Fruit fly (Drosophila melanogaster): ENCODE measurements around the gene Myo61F.
A peak's percentile ranks its signal among the peaks of the same experiment; 100 is the strongest.

Myo61F gene

DNA sequence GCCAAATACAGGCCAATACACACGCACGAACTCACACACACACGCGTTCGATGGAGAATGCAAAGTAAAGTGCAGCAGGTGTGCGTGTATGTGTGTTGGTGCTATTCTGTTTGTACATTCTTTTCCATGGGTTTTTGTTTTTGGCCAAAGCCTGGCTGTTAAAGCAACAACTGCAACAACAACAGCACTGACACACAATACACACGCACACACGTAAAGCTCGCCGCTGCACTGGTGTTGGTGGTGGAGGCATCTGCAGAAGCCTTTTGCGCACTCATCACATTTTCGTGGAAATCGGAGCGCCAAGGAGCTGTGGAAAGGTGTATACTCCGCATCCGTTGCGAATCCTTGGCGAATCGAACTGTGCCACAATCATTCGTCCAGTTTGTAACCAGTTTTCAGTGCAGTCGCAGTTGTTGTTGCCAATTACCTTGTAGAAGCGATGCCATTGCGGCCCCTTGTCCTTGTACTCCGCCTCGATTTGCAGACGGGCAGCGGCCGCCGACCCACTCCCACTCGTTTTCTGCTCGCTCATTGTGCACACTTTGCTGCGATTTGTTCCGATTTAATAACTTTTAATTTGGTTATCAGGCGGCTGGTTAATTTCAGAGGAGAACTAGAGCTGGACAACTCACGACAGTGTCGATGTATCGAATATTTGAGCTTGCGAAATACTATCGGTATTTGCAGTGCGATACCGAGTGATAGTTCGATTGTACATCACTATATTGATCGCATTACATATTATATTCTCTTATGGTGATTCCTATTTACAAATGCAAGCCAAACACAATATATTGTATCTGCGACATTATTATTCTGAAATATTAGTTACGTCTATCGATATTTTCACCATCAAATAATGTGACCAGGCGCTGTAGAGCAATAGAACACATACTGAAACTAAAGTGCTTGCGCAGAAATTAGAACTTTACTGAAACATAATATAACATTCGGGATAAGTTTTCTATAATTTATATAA lies 32.0 kb downstream of the Myo61F start:
- TF ChIP-seq psq (optimal IDR thresholded peaks at IDR 0.05): peak; percentile 85
- no peak for TF ChIP-seq h (optimal IDR thresholded peaks at IDR 0.05)
- TF ChIP-seq Myc (optimal IDR thresholded peaks at IDR 0.05): no peak
- no peak for TF ChIP-seq Sin3A (optimal IDR thresholded peaks at IDR 0.05)
- TF ChIP-seq insv (optimal IDR thresholded peaks at IDR 0.05): no peak

DNA sequence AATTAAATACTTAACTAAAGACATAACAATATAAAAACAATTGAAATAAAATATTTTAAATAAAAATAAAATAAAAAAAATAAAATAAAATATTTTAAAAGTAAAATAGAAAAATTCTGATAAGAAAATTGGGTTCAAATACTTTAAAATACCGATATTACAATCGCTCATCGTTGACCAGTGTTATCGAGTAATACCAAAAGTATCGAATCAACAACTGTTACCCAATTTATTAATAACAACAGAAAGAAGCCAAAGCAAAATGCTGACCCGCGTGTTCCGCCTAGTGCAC lies 32.6 kb downstream of the Myo61F start, which contains the start of gene CG9166:
TSS of gene CG9166 (plus strand) at position 193 of the 292 bp plus-strand sequence.
- no peak for TF ChIP-seq Myc (optimal IDR thresholded peaks at IDR 0.05)
- peak; percentile 31 for TF ChIP-seq psq (optimal IDR thresholded peaks at IDR 0.05)
- no peak for TF ChIP-seq Sin3A (optimal IDR thresholded peaks at IDR 0.05)

DNA sequence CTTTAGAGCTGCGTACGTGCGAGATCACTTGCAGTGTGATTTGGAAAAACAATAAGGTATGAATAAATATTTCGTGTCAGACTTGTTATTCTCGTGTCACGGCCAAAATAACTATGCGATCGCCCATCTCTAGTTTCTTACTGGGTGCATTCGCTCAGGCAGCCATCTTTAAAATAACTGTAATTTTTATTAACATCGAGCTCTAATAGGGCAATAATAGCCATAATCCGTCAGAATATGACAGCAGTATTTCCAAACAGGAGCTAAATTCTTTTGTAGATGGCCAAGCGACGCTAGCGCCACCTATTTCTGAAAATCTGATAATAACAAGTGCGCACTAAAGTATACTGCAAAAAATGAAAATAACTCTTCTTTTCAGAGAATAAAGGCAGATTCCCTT lies 33.8 kb downstream of the Myo61F start:
- TF ChIP-seq insv (optimal IDR thresholded peaks at IDR 0.05): no peak
- no peak for TF ChIP-seq h (optimal IDR thresholded peaks at IDR 0.05)
- TF ChIP-seq psq (optimal IDR thresholded peaks at IDR 0.05): no peak
- no peak for TF ChIP-seq Sin3A (optimal IDR thresholded peaks at IDR 0.05)
- no peak for TF ChIP-seq ttk (optimal IDR thresholded peaks at IDR 0.05)
- no peak for TF ChIP-seq Myc (optimal IDR thresholded peaks at IDR 0.05)

DNA sequence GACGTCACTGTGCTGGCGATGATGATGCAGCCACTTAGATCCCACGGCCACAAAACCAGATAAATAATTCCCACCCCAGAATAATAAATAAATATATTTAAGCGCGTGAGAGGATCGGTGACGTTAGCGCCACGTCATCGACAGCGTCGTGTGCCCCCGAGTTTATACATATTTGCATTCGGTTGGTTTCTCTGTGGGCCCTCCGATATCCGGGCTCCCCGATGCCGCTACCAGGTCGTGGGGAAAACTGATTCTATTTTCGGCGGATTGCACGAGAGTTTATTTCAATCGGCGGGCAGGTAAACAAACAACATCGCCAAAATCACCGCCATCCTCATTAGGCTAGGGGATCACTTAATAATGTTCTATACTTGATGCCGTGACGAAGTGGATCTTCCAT lies 35.9 kb downstream of the Myo61F start:
- no peak for TF ChIP-seq h (optimal IDR thresholded peaks at IDR 0.05)
- TF ChIP-seq psq (optimal IDR thresholded peaks at IDR 0.05): no peak
- no peak for TF ChIP-seq insv (optimal IDR thresholded peaks at IDR 0.05)
- TF ChIP-seq ttk (optimal IDR thresholded peaks at IDR 0.05): no peak
- no peak for TF ChIP-seq Myc (optimal IDR thresholded peaks at IDR 0.05)
- TF ChIP-seq Sin3A (optimal IDR thresholded peaks at IDR 0.05): no peak

DNA sequence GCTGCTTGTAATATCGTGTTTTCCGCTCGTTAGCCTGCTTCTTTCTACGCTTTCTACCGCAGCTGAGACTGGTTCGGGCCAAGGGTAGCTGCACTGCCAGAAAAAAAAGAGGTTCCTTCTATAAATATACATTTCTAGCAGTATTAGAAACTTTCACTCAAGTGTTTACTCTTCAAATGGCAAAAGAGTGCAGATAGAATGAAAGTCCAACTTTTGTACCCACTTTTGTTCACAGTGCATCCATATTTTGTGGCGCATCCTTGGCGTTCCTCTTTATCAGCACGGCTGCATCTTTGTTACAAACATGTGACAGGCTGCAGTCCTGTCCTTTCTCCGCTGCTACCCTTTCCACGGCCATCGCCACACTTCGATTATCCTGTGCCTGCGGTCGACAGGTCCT lies 40.1 kb downstream of the Myo61F start:
- TF ChIP-seq Myc (optimal IDR thresholded peaks at IDR 0.05) (no peak), h (optimal IDR thresholded peaks at IDR 0.05) (no peak), psq (optimal IDR thresholded peaks at IDR 0.05) (no peak), insv (optimal IDR thresholded peaks at IDR 0.05) (no peak), ttk (optimal IDR thresholded peaks at IDR 0.05) (no peak), Sin3A (optimal IDR thresholded peaks at IDR 0.05) (no peak)

DNA sequence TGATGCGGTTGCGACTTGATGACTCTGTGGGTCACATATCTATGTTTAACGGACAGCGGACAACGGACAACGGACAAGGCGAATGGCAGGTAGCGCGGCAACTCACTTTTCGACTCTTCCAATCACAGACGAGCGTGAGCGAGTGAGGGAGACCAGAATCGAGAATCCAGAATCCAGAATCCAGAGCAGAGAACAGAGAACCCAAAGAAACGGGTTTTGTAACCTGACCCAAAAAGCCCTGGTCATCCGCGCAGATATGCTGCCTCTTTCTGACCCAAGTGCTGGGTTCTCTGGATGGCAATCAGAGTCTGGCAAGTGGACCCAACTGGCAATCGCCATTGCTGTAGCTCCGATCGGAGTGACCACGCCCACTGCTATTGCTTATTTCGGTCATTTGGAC lies 46.1 kb downstream of the Myo61F start:
- TF ChIP-seq ttk (optimal IDR thresholded peaks at IDR 0.05) (no peak), Sin3A (optimal IDR thresholded peaks at IDR 0.05) (no peak), insv (optimal IDR thresholded peaks at IDR 0.05) (no peak), Myc (optimal IDR thresholded peaks at IDR 0.05) (no peak), psq (optimal IDR thresholded peaks at IDR 0.05) (no peak), h (optimal IDR thresholded peaks at IDR 0.05) (no peak)

DNA sequence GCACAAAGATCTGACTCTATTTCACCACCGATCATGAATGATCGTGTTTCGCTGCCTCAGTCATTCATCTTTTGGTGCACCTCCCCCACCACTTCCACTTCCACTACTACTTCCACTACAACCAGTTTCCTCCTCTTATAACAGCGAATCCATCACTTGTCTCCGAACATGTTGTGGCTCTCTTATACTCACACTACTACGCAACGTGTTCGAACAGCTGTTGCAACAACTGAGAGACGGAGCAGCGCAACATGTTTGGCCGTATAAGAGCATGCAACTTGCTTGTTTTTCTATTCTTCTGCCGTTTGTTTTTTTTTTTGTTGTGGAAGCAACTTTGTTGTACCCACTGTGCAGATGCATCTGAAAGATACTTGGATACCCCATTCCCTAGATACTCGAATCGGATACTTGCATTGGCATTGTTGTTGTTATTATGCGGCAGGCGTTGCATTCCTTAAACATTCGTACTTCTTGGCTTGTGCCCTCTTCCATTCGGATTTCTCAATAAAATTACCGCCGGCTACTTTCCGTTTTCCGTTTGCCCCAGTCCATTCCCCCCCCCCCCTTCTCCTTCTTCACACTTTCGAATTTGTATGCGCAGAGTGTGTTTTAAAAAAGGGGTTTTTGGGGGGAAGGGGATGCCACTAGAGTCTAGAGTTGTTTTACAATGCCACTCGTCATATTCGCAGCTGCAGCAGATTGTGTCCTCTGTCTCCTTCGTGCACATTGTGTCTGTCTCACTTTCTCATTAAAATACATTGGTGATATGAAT lies 48.8 kb downstream of the Myo61F start:
- no peak for TF ChIP-seq h (optimal IDR thresholded peaks at IDR 0.05)
- no peak for TF ChIP-seq Myc (optimal IDR thresholded peaks at IDR 0.05)
- no peak for TF ChIP-seq ttk (optimal IDR thresholded peaks at IDR 0.05)
- TF ChIP-seq psq (optimal IDR thresholded peaks at IDR 0.05): no peak
- TF ChIP-seq insv (optimal IDR thresholded peaks at IDR 0.05): no peak
- no peak for TF ChIP-seq Sin3A (optimal IDR thresholded peaks at IDR 0.05)

DNA sequence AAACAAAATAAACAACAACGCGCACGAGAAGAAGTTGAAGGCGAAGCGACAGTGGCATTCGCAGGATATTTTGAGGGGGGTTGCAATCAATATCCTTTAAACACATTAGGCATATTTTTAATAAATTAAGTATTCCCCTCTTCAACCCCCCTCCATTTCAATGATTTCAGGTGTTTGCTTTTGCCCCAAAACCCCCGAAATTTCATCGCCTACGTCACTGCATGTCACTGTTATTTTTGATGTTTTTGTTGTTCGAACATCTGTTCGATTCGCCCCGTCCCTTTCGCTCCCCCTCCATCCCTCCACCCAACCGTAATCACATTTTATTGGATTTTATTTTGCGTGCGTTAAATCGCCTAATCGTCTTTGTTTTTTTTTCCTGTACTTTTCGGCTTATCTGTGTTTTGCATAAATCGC lies 49.9 kb downstream of the Myo61F start:
- TF ChIP-seq psq (optimal IDR thresholded peaks at IDR 0.05) (no peak), insv (optimal IDR thresholded peaks at IDR 0.05) (no peak)

DNA sequence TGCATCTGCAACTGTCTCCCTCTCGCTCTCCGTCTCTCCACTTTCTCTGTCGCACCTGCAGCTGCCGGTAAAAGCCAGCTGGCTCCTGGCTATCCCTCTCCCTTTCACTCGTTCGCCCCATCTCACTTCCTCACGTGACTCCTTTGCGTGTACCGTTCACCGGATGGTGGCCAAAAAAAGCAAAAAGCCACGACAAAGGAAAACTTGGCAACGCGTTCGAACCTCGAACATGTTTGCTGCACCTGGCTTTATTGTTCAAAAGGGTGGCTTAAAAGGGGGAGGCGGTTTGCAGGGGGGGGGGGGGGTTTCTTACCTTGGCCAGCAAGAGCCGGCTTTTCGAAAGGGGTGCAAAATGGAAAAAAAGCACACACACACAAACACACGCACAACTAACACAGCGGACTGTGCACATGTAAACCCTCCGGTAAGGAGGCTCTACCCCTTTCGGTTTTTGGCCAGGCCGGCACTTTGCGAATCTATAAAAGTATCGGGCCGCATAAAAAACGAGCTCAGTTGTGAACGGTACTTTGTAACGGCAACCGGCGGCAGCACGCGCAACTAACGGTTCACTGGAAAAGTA lies 51.9 kb downstream of the Myo61F start, which contains the start of gene ru:
TSS of gene ru (plus strand) at position 530 of the 580 bp plus-strand sequence.
- TF ChIP-seq insv (optimal IDR thresholded peaks at IDR 0.05) (no peak), h (optimal IDR thresholded peaks at IDR 0.05) (no peak), Sin3A (optimal IDR thresholded peaks at IDR 0.05) (no peak), psq (optimal IDR thresholded peaks at IDR 0.05) (no peak), ttk (optimal IDR thresholded peaks at IDR 0.05) (no peak), Myc (optimal IDR thresholded peaks at IDR 0.05) (no peak)

DNA sequence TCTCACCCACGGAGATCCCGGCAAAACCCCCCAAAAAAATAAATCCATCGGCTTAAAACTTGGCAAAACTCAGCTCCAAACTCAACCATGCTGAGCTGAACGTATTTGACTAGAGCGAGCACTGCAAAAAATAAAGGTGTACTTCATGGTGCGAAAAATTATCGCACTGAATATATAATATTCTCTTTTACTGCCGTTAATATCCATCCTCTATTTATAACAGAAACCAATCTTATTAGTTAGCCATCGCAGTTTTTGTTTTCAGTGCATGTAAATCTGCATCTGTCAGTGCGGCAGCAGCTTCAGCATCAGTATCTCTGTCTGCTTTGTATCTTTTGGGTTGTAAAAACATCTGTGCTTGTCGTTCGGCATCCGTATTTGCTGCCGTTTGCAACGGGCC lies 52.7 kb downstream of the Myo61F start:
- no peak for TF ChIP-seq Sin3A (optimal IDR thresholded peaks at IDR 0.05)
- no peak for TF ChIP-seq ttk (optimal IDR thresholded peaks at IDR 0.05)
- TF ChIP-seq insv (optimal IDR thresholded peaks at IDR 0.05): no peak
- no peak for TF ChIP-seq Myc (optimal IDR thresholded peaks at IDR 0.05)
- TF ChIP-seq h (optimal IDR thresholded peaks at IDR 0.05): no peak
- TF ChIP-seq psq (optimal IDR thresholded peaks at IDR 0.05): no peak

DNA sequence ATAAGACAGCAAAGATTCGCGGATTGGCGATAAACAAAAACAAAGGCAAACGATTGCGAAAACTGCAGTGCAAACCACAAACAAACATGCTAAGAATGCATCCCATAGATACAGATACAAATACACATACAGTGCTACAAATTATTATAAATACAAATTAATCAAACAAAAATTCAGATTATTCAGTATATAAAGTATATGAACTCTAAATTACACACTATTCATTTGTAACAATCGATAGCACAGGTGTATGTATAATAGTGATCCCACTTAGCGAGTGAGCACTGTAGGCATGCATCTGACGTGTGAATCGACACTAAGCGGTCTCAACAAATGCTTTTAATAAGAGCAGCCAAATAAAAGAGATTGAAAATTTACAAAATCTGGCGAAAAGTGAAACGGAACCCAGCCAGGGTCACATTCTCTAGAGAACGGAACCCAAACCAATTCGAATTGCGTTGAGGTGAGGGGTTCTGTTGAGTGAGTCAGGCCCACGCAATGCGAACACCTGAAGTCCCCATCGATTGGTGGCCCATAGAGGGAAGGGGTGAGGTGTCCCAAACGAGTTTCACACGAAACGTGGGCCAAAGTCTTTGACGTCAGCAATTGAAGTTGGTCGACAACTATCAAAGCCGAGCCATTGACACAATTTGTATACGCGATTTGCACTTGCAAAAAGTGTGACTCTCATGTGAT lies 56.3 kb downstream of the Myo61F start:
- TF ChIP-seq Myc (optimal IDR thresholded peaks at IDR 0.05): no peak
- no peak for TF ChIP-seq psq (optimal IDR thresholded peaks at IDR 0.05)
- TF ChIP-seq ttk (optimal IDR thresholded peaks at IDR 0.05): no peak
- TF ChIP-seq Sin3A (optimal IDR thresholded peaks at IDR 0.05): no peak
- TF ChIP-seq h (optimal IDR thresholded peaks at IDR 0.05): no peak
- no peak for TF ChIP-seq insv (optimal IDR thresholded peaks at IDR 0.05)

All from Kc167 (cell line).